Worm (Caenorhabditis elegans) whole organism, young adult: ENCODE results near the gene acr-2.

Experiments
- K12H6.12 ChIP-seq: fragments of 200-800 bp; sonication (Bioruptor generic); optimal IDR thresholded peaks from 2 replicates; lab custom pipeline; 2018; ENCODE audit warnings: mild to moderate bottlenecking, missing genetic modification characterization, missing compliant biosample characterization
- aptf-2 ChIP-seq: fragments of 200-800 bp; sonication (Bioruptor generic); conservative IDR thresholded peaks from 2 replicates; pipeline ENCODE4 v1.3.6; 2022; ENCODE audit warnings: missing genetic modification reagents, missing genetic modification characterization, missing compliant biosample characterization
- madf-10 ChIP-seq: sonication (generic microtip); optimal IDR thresholded peaks from 2 replicates; lab custom pipeline; 2016; ENCODE audit warnings: mild to moderate bottlenecking, missing genetic modification characterization, missing compliant biosample characterization
- rcor-1 ChIP-seq: fragments of 200-800 bp; sonication (Bioruptor generic); IDR thresholded peaks from 2 replicates; pipeline ENCODE4 v1.3.6; 2022; ENCODE audit warnings: missing genetic modification reagents, missing genetic modification characterization, missing compliant biosample characterization
- rec-8 ChIP-seq, 2 experiments: sonication (generic microtip); optimal IDR thresholded peaks; 2 replicates each; lab custom pipeline; 2016; ENCODE audit warnings: mild to moderate bottlenecking in 2 of 2, missing genetic modification characterization in 2 of 2, missing genetic modification reagents in 2 of 2, missing genotype in 2 of 2, missing biosample characterization in 1 of 2, missing compliant biosample characterization in 1 of 2, moderate library complexity in 1 of 2
- sdz-38 ChIP-seq: sonication (generic microtip); optimal IDR thresholded peaks from 2 replicates; lab custom pipeline; 2016; ENCODE audit warnings: missing genotype, missing genetic modification characterization, missing compliant biosample characterization
- sptf-2 ChIP-seq: fragments of 200-800 bp; sonication (Bioruptor generic); optimal IDR thresholded peaks from 2 replicates; lab custom pipeline; 2018; ENCODE audit warnings: mild to moderate bottlenecking, missing genetic modification characterization, missing compliant biosample characterization
- zim-3 ChIP-seq: sonication (generic microtip); optimal IDR thresholded peaks from 2 replicates; lab custom pipeline; 2017; ENCODE audit warnings: mild to moderate bottlenecking, missing genetic modification characterization, moderate library complexity, missing compliant biosample characterization

DNA sequence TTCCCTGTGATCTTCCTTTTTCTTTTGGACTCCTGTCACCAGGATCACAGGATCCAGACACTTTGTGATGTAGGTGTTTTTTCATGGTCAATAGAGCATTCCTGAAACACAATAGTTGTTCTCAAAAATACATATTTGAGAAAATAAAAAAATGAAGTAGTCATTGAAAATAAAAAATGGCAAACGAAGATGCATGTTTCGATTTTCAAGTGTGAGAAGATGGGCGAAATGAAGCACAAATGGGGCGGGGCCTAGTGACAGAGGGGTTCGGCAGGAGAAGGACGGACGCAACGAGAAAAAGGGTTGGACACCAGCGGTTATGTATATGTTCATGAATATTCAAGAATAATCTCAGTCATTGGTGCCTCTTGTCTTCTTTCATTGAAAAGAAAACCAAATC lies 12.4 kb upstream of the acr-2 start, which contains the start of gene F38B6.6:
- TF ChIP-seq sdz-38 (tag; lab: Kevin White, UChicago) (no peak), rec-8 (tag; optimal IDR thresholded peaks at IDR 0.05; lab: Kevin White, UChicago) (no peak), sptf-2 (GFP tag; lab: Kevin White, UChicago) (no peak), madf-10 (tag; lab: Kevin White, UChicago) (no peak), rcor-1 (GFP tag; lab: Robert Waterston, UW) (no peak), aptf-2 (no peak), K12H6.12 (no peak), zim-3 (tag; lab: Kevin White, UChicago) (no peak)
